Worm (Caenorhabditis elegans): Measurements from ENCODE around the gene psr-1.

DNA sequence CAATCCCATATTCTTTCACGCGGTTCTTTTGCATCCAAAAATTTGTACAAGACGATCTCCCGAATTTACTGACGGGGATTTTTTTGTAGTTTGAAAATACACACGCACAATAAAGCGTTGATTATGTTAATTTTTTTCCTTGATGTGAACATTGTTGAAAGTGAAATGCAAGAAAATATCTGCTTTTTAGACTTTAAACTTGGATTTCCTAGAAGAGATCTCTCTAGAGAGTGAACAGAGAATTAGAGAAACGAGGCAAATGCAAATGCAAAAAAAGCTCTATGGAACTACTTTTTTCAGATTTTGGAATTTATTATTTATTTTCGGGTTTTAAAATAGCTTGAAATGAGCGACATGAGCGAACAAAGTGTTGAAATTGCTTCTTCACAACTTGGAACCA, 12.0 kb downstream of the psr-1 start, which contains the start of gene F29B9.1:
- TF ChIP-seq nhr-11 (tag; optimal IDR thresholded peaks at IDR 0.05) (no peak), ztf-4 (tag; optimal IDR thresholded peaks at IDR 0.05) (no peak), lin-39 (tag; optimal IDR thresholded peaks at IDR 0.05) (no peak)
